Fruit fly (Drosophila melanogaster) whole organism, embryonic: ENCODE results near the gene CG1440.

ENCODE experiments used
- CG10147 ChIP-seq: fragments of 200-800 bp; sonication (Bioruptor generic); optimal IDR thresholded peaks from 2 replicates; lab custom pipeline; 2019; ENCODE audit warnings: missing biosample characterization, mild to moderate bottlenecking, missing genetic modification characterization, moderate library complexity
- CG10431 ChIP-seq: fragments of 200-800 bp; sonication (Bioruptor generic); optimal IDR thresholded peaks from 3 replicates; lab custom pipeline; 2018; ENCODE audit warnings: missing biosample characterization, mild to moderate bottlenecking, missing genetic modification characterization
- CG10654 ChIP-seq: fragments of 200-800 bp; sonication (Bioruptor generic); optimal IDR thresholded peaks from 2 replicates; lab custom pipeline; 2016; ENCODE audit warnings: missing biosample characterization, missing genetic modification characterization
- CG11696 ChIP-seq: fragments of 200-800 bp; sonication (Bioruptor generic); IDR thresholded peaks from 2 replicates; pipeline ENCODE4 v1.3.6; 2022; ENCODE audit warnings: missing biosample characterization, missing genetic modification characterization
- CG12155 ChIP-seq: fragments of 200-800 bp; sonication (Bioruptor generic); optimal IDR thresholded peaks from 3 replicates; lab custom pipeline; 2016; ENCODE audit warnings: missing biosample characterization, missing genetic modification characterization
- CG16863 ChIP-seq: fragments of 200-800 bp; sonication (Bioruptor generic); optimal IDR thresholded peaks from 3 replicates; lab custom pipeline; 2016; ENCODE audit warnings: missing biosample characterization, missing genetic modification characterization
- CG17612 ChIP-seq: fragments of 200-800 bp; sonication (Bioruptor generic); IDR thresholded peaks from 2 replicates; pipeline ENCODE4 v1.3.6; 2022; ENCODE audit warnings: missing biosample characterization, missing genetic modification characterization
- CG17829 ChIP-seq: fragments of 200-800 bp; optimal IDR thresholded peaks from 2 replicates; lab custom pipeline; 2019; ENCODE audit warnings: missing biosample characterization, mild to moderate bottlenecking, missing genetic modification characterization, moderate library complexity
- CG31388 ChIP-seq: fragments of 200-800 bp; sonication (Bioruptor generic); optimal IDR thresholded peaks from 2 replicates; lab custom pipeline; 2016; ENCODE audit warnings: missing biosample characterization, missing genetic modification characterization
- CG3407 ChIP-seq: fragments of 200-800 bp; sonication (Bioruptor generic); optimal IDR thresholded peaks from 2 replicates; lab custom pipeline; 2018; ENCODE audit warnings: missing biosample characterization, mild to moderate bottlenecking, missing genetic modification characterization
- CG3838 ChIP-seq: fragments of 200-800 bp; sonication (Bioruptor generic); optimal IDR thresholded peaks from 3 replicates; lab custom pipeline; 2016; ENCODE audit warnings: missing biosample characterization, missing genetic modification characterization
- CG3847 ChIP-seq: fragments of 200-800 bp; sonication (Bioruptor generic); IDR thresholded peaks from 2 replicates; pipeline ENCODE4 v1.3.6; 2022; ENCODE audit warnings: missing biosample characterization, missing genetic modification characterization
- CG6765 ChIP-seq: fragments of 200-800 bp; sonication (Bioruptor generic); optimal IDR thresholded peaks from 3 replicates; lab custom pipeline; 2017; ENCODE audit warnings: missing biosample characterization, mild to moderate bottlenecking, missing genetic modification characterization
- CG6791 ChIP-seq: fragments of 200-800 bp; sonication (Bioruptor generic); IDR thresholded peaks from 3 replicates; pipeline ENCODE4 v1.3.6; 2022; ENCODE audit warnings: missing biosample characterization, missing genetic modification characterization; ENCODE audit not compliant: partially characterized antibody
- CG6854 ChIP-seq: fragments of 200-800 bp; sonication (Bioruptor generic); optimal IDR thresholded peaks from 3 replicates; lab custom pipeline; 2017; ENCODE audit warnings: missing biosample characterization, mild to moderate bottlenecking, missing genetic modification characterization
- CG7745 ChIP-seq: fragments of 200-800 bp; sonication (Bioruptor generic); optimal IDR thresholded peaks from 2 replicates; lab custom pipeline; 2018; ENCODE audit warnings: missing biosample characterization, mild to moderate bottlenecking, missing genetic modification characterization, moderate library complexity
- CG9932 ChIP-seq: fragments of 200-800 bp; sonication (Bioruptor generic); IDR thresholded peaks from 2 replicates; pipeline ENCODE4 v1.3.6; 2022; ENCODE audit warnings: missing biosample characterization, missing genetic modification characterization
- Chrac-16 ChIP-seq: fragments of 200-800 bp; sonication (Bioruptor generic); optimal IDR thresholded peaks from 3 replicates; lab custom pipeline; 2016; ENCODE audit warnings: missing biosample characterization, missing genetic modification characterization
- E2f2 ChIP-seq: fragments of 200-800 bp; sonication (Bioruptor generic); IDR thresholded peaks from 2 replicates; pipeline ENCODE4 v1.3.6; 2022; ENCODE audit warnings: missing biosample characterization, missing genetic modification characterization
- Fer1 ChIP-seq: fragments of 200-800 bp; sonication (Bioruptor generic); optimal IDR thresholded peaks from 2 replicates; lab custom pipeline; 2017; ENCODE audit warnings: missing biosample characterization, mild to moderate bottlenecking, missing genetic modification characterization
- Gug ChIP-seq: fragments of 200-800 bp; sonication (Bioruptor generic); IDR thresholded peaks from 4 replicates; pipeline ENCODE4 v1.3.6; 2022; ENCODE audit warnings: missing biosample characterization, missing genetic modification characterization
- Hey ChIP-seq: fragments of 200-800 bp; sonication (Bioruptor generic); optimal IDR thresholded peaks from 3 replicates; lab custom pipeline; 2018; ENCODE audit warnings: missing biosample characterization, mild to moderate bottlenecking, missing genetic modification characterization
- Hmr ChIP-seq: fragments of 200-800 bp; sonication (Bioruptor generic); optimal IDR thresholded peaks from 3 replicates; lab custom pipeline; 2017; ENCODE audit warnings: mild to moderate bottlenecking, missing biosample characterization, missing genetic modification reagents, missing genetic modification characterization
- Hr78 ChIP-seq, 2 experiments: fragments of 200-800 bp in 1 of 2; fragments of >200 bp in 1 of 2; sonication (Bioruptor generic) in 1 of 2; optimal IDR thresholded peaks; 2 replicates each; lab custom pipeline; 2017 to 2019; ENCODE audit warnings: missing biosample characterization in 2 of 2, missing genetic modification characterization in 2 of 2, mild to moderate bottlenecking in 1 of 2, moderate library complexity in 1 of 2
- Lim3 ChIP-seq: fragments of 200-800 bp; sonication (Bioruptor generic); IDR thresholded peaks from 2 replicates; pipeline ENCODE4 v1.3.6; 2022; ENCODE audit warnings: missing biosample characterization, missing genetic modification characterization
- Nf-YA ChIP-seq: fragments of 200-800 bp; sonication (Bioruptor generic); IDR thresholded peaks from 2 replicates; pipeline ENCODE4 v1.3.6; 2022; ENCODE audit warnings: missing biosample characterization, missing genetic modification characterization
- Nf-YB ChIP-seq: fragments of 200-800 bp; sonication (Bioruptor generic); optimal IDR thresholded peaks from 3 replicates; lab custom pipeline; 2019; ENCODE audit warnings: missing biosample characterization, mild to moderate bottlenecking, missing genetic modification characterization, moderate library complexity
- Oaz ChIP-seq: fragments of 200-800 bp; sonication (Bioruptor generic); IDR thresholded peaks from 2 replicates; pipeline ENCODE4 v1.3.6; 2022; ENCODE audit warnings: missing biosample characterization, missing genetic modification characterization
- Optix ChIP-seq: fragments of 200-800 bp; sonication (Bioruptor generic); IDR thresholded peaks from 3 replicates; pipeline ENCODE4 v1.3.6; 2022; ENCODE audit warnings: missing biosample characterization, missing genetic modification characterization
- Side ChIP-seq: fragments of 200-800 bp; sonication (Bioruptor generic); optimal IDR thresholded peaks from 2 replicates; lab custom pipeline; 2016; ENCODE audit warnings: missing biosample characterization, missing genetic modification characterization
- Ssrp ChIP-seq: fragments of 200-800 bp; sonication (Bioruptor generic); optimal IDR thresholded peaks from 2 replicates; lab custom pipeline; 2018; ENCODE audit warnings: missing biosample characterization, mild to moderate bottlenecking, missing genetic modification characterization, moderate library complexity
- ab ChIP-seq: fragments of 200-800 bp; sonication (Bioruptor generic); optimal IDR thresholded peaks from 2 replicates; lab custom pipeline; 2016; ENCODE audit warnings: missing biosample characterization, missing genetic modification characterization
- ac ChIP-seq: fragments of 200-800 bp; sonication (Bioruptor generic); optimal IDR thresholded peaks from 3 replicates; lab custom pipeline; 2017; ENCODE audit warnings: missing biosample characterization, mild to moderate bottlenecking, missing genetic modification characterization
- ash1 ChIP-seq: fragments of 200-800 bp; sonication (Bioruptor generic); optimal IDR thresholded peaks from 2 replicates; lab custom pipeline; 2018; ENCODE audit warnings: missing biosample characterization, mild to moderate bottlenecking, missing genetic modification characterization
- bowl ChIP-seq: fragments of 200-800 bp; sonication (Bioruptor generic); IDR thresholded peaks from 2 replicates; pipeline ENCODE4 v1.3.6; 2022; ENCODE audit warnings: missing biosample characterization, missing genetic modification characterization
- dm ChIP-seq: fragments of 200-800 bp; sonication (Bioruptor generic); optimal IDR thresholded peaks from 3 replicates; lab custom pipeline; 2016; ENCODE audit warnings: missing biosample characterization, missing genetic modification characterization
- fd64A ChIP-seq: fragments of 200-800 bp; sonication (Bioruptor generic); optimal IDR thresholded peaks from 3 replicates; lab custom pipeline; 2018; ENCODE audit warnings: missing biosample characterization, mild to moderate bottlenecking, missing genetic modification characterization
- fru ChIP-seq: fragments of >200 bp; optimal IDR thresholded peaks from 2 replicates; lab custom pipeline; 2017
- jumu ChIP-seq: fragments of 200-800 bp; sonication (Bioruptor generic); optimal IDR thresholded peaks from 3 replicates; lab custom pipeline; 2016; ENCODE audit warnings: missing biosample characterization, missing genetic modification characterization
- kah ChIP-seq: fragments of 200-800 bp; sonication (Bioruptor generic); optimal IDR thresholded peaks from 2 replicates; lab custom pipeline; 2018; ENCODE audit warnings: missing biosample characterization, mild to moderate bottlenecking, missing genetic modification characterization
- lov ChIP-seq, 2 experiments: fragments of 200-800 bp in 1 of 2; fragments of >200 bp in 1 of 2; sonication (Bioruptor generic) in 1 of 2; IDR thresholded peaks in 1 of 2; optimal IDR thresholded peaks in 1 of 2; 2 replicates in 1 of 2; 3 replicates in 1 of 2; pipeline versions ENCODE4 v1.3.6 to Lab custom; 2017 to 2022; ENCODE audit warnings: missing biosample characterization in 1 of 2, missing genetic modification characterization in 1 of 2
- maf-S ChIP-seq: fragments of 200-800 bp; sonication (Bioruptor generic); optimal IDR thresholded peaks from 2 replicates; lab custom pipeline; 2016; ENCODE audit warnings: missing biosample characterization, missing genetic modification characterization
- pum ChIP-seq: fragments of 200-800 bp; sonication (Bioruptor generic); optimal IDR thresholded peaks from 2 replicates; lab custom pipeline; 2016; ENCODE audit warnings: missing biosample characterization, missing genetic modification characterization
- slp2 ChIP-seq: fragments of 200-800 bp; sonication (Bioruptor generic); optimal IDR thresholded peaks from 2 replicates; lab custom pipeline; 2016; ENCODE audit warnings: missing biosample characterization, missing genetic modification characterization
- so ChIP-seq: fragments of 200-800 bp; sonication (Bioruptor generic); IDR thresholded peaks from 3 replicates; pipeline ENCODE4 v1.3.6; 2022; ENCODE audit warnings: missing biosample characterization, missing genetic modification characterization
- sqz ChIP-seq: fragments of 200-800 bp; sonication (Bioruptor generic); optimal IDR thresholded peaks from 3 replicates; lab custom pipeline; 2018; ENCODE audit warnings: missing biosample characterization, mild to moderate bottlenecking, missing genetic modification characterization
- sug ChIP-seq: fragments of 200-800 bp; optimal IDR thresholded peaks from 2 replicates; lab custom pipeline; 2019; ENCODE audit warnings: missing biosample characterization, mild to moderate bottlenecking, missing genetic modification characterization, moderate library complexity
- toy ChIP-seq: fragments of 200-800 bp; sonication (Bioruptor generic); IDR thresholded peaks from 2 replicates; pipeline ENCODE4 v1.3.6; 2022; ENCODE audit warnings: missing biosample characterization, missing genetic modification characterization
- trem ChIP-seq: fragments of 200-800 bp; optimal IDR thresholded peaks from 3 replicates; lab custom pipeline; 2019; ENCODE audit warnings: missing biosample characterization, mild to moderate bottlenecking, missing genetic modification characterization, moderate library complexity
- tx ChIP-seq: fragments of 200-800 bp; sonication (Bioruptor generic); optimal IDR thresholded peaks from 2 replicates; lab custom pipeline; 2016; ENCODE audit warnings: missing biosample characterization, missing genetic modification characterization
- wdn ChIP-seq: fragments of 200-800 bp; sonication (Bioruptor generic); IDR thresholded peaks from 2 replicates; pipeline ENCODE4 v1.3.6; 2022; ENCODE audit warnings: missing biosample characterization, missing genetic modification characterization
- yki ChIP-seq: fragments of >200 bp; optimal IDR thresholded peaks from 3 replicates; lab custom pipeline; 2018

CG1440 gene

dm6 chrX:8411532-8411960 is 25.3 kb upstream of the CG1440 start, which contains the start of gene lawc (continued):
- TF ChIP-seq Fer1 (GFP tag; lab: Kevin White, UChicago) = peak; percentile 80
- TF ChIP-seq lov (optimal IDR thresholded peaks at IDR 0.05; lab: Kevin White, UChicago) = no peak
- TF ChIP-seq lov (GFP tag; IDR thresholded peaks at IDR 0.05; lab: Robert Waterston, UW) = no peak; the same call in 2 of the 3 replicates
- TF ChIP-seq CG17829 (tag; lab: Kevin White, UChicago) = peak; percentile 54
- TF ChIP-seq ash1 (GFP tag; lab: Kevin White, UChicago) = no peak
- no peak for TF ChIP-seq toy (GFP tag; lab: Robert Waterston, UW)
- peak; percentile 84 for TF ChIP-seq CG6765 (GFP tag; lab: Kevin White, UChicago)
- no peak for TF ChIP-seq CG16863 (GFP tag; lab: Kevin White, UChicago)
- TF ChIP-seq tx (GFP tag; lab: Kevin White, UChicago) = no peak
- peak; percentile 11; the same call in 1 of the 2 replicates for TF ChIP-seq Nf-YA (GFP tag; lab: Robert Waterston, UW)
- peak; percentile 32 for TF ChIP-seq sug
- no peak for TF ChIP-seq ab (GFP tag; lab: Kevin White, UChicago)
- no peak for TF ChIP-seq slp2 (GFP tag; lab: Kevin White, UChicago)
- TF ChIP-seq Lim3 = no peak
- TF ChIP-seq CG9932 (GFP tag; lab: Robert Waterston, UW) = peak; percentile 61
- TF ChIP-seq CG17612 = no peak
- peak; percentile 73 for TF ChIP-seq CG6854 (GFP tag; lab: Kevin White, UChicago)
- TF ChIP-seq CG3407 (GFP tag; lab: Kevin White, UChicago) = no peak
- TF ChIP-seq CG3838 = no peak
- TF ChIP-seq sqz = peak; percentile 38
- peak; percentile 44; the same call in 1 of the 2 replicates for TF ChIP-seq E2f2 (GFP tag; lab: Robert Waterston, UW)
- 0 out of 2 replicates have a peak, but pooled peaks have one; percentile 18 for TF ChIP-seq CG11696 (GFP tag; lab: Robert Waterston, UW)
- peak; percentile 35; the same call in 1 of the 2 replicates for TF ChIP-seq CG3847
- TF ChIP-seq CG10654 (GFP tag; lab: Kevin White, UChicago) = no peak
- peak; percentile 77; the same call in 1 of the 2 replicates for TF ChIP-seq bowl (GFP tag; lab: Robert Waterston, UW)
- peak; percentile 0 for TF ChIP-seq ac (GFP tag; lab: Kevin White, UChicago)
- TF ChIP-seq pum (GFP tag; lab: Kevin White, UChicago) = no peak
- TF ChIP-seq Hmr (GFP tag; lab: Kevin White, UChicago) = peak; percentile 72
- TF ChIP-seq Optix (GFP tag; lab: Robert Waterston, UW) = peak; percentile 44; the same call in 1 of the 3 replicates
- peak; percentile 35 for TF ChIP-seq fd64A
- peak; percentile 72 for TF ChIP-seq CG10147
- peak; percentile 45 for TF ChIP-seq CG10431 (GFP tag; lab: Kevin White, UChicago)
- no peak for TF ChIP-seq CG12155 (GFP tag; lab: Kevin White, UChicago)
- no peak for TF ChIP-seq dm (GFP tag; lab: Kevin White, UChicago)
- TF ChIP-seq Hey = peak; percentile 16
- no peak for TF ChIP-seq jumu
- peak; percentile 50; the same call in 1 of the 2 replicates for TF ChIP-seq wdn (GFP tag; lab: Robert Waterston, UW)
- no peak for TF ChIP-seq Chrac-16 (GFP tag; lab: Kevin White, UChicago)
- no peak for TF ChIP-seq Oaz (GFP tag; lab: Robert Waterston, UW)
- no peak for TF ChIP-seq maf-S (GFP tag; lab: Kevin White, UChicago)
- no peak for TF ChIP-seq CG7745
- no peak for TF ChIP-seq CG31388 (GFP tag; lab: Kevin White, UChicago)
- TF ChIP-seq Nf-YB = peak; percentile 32
- TF ChIP-seq trem = no peak
- peak; percentile 45 for TF ChIP-seq kah (GFP tag; lab: Kevin White, UChicago)
- TF ChIP-seq so (GFP tag; lab: Robert Waterston, UW) = peak; percentile 75; the same call in 2 of the 3 replicates
- TF ChIP-seq Hr78 (GFP tag; optimal IDR thresholded peaks at IDR 0.05; lab: Kevin White, UChicago) = no peak
- no peak for TF ChIP-seq fru (lab: Kevin White, UChicago)
- TF ChIP-seq Side = peak; percentile 44
- TF ChIP-seq yki = no peak
- no peak for TF ChIP-seq CG6791 (GFP tag; lab: Robert Waterston, UW)
- no peak for TF ChIP-seq Ssrp (tag; lab: Kevin White, UChicago)
- TF ChIP-seq Gug (GFP tag; lab: Robert Waterston, UW) = no peak
